Worm (Caenorhabditis elegans): ENCODE results near the gene col-89.
"Not testable (repeated sequence)": the region's sequence is repeated elsewhere in the genome, so short reads cannot be mapped to it uniquely, and the experiment has no call there.

Gene col-89

DNA sequence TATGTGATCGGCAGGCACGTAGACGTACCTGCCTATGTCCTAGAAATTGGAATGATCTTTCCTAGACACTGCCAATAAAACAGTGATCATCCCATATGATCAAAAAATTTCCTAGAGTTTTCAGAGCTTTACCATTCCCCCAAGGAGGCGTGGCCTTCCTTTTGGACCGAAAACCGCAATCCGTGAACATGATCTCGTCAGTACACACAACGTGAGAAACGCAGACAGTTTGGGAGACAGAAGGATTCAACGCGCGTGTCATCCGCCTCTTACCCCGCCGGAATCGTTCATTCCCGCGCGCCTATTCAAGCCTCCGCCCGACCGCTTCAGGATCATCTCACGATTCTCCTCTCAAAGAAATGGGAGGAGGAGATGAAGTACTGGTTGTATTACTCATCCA lies 17.5 kb downstream of the col-89 start, which contains the start of gene B0393.5:
Gene B0393.5 (plus strand): TSS at position 301 of the 400 bp plus-strand sequence.
- TF ChIP-seq ama-1 (optimal IDR thresholded peaks at IDR 0.05): no peak
- no peak for TF ChIP-seq hnd-1 (tag; optimal IDR thresholded peaks at IDR 0.05)
- no peak for TF ChIP-seq tbx-11 (GFP tag; IDR thresholded peaks at IDR 0.05)
- no peak for TF ChIP-seq hmg-4 (GFP tag; optimal IDR thresholded peaks at IDR 0.05)
- no peak for TF ChIP-seq hmbx-1 (tag; optimal IDR thresholded peaks at IDR 0.05)
- TF ChIP-seq tra-4 (tag; optimal IDR thresholded peaks at IDR 0.05): no peak
- TF ChIP-seq sea-1 (GFP tag; conservative IDR thresholded peaks at IDR 0.05): no peak
- TF ChIP-seq aly-1 (tag; optimal IDR thresholded peaks at IDR 0.05): no peak
- TF ChIP-seq F13C5.2 (tag; optimal IDR thresholded peaks at IDR 0.05): no peak
- TF ChIP-seq tbx-37 (GFP tag; conservative IDR thresholded peaks at IDR 0.05): no peak
- TF ChIP-seq ets-7 (tag; optimal IDR thresholded peaks at IDR 0.05): no peak
- TF ChIP-seq flt-1 (GFP tag; IDR thresholded peaks at IDR 0.05): no peak
- TF ChIP-seq scrt-1 (GFP tag; IDR thresholded peaks at IDR 0.05): no peak
- no peak for TF ChIP-seq B0310.2 (tag; optimal IDR thresholded peaks at IDR 0.05)

ce11 chrIII:4766842-4767241 lies 18.9 kb downstream of the col-89 start:
- TF ChIP-seq ets-7 (tag; optimal IDR thresholded peaks at IDR 0.05) (no peak), B0310.2 (tag; optimal IDR thresholded peaks at IDR 0.05) (no peak), ceh-13 (GFP tag; optimal IDR thresholded peaks at IDR 0.05) (no peak), sea-1 (GFP tag; conservative IDR thresholded peaks at IDR 0.05) (no peak), scrt-1 (GFP tag; IDR thresholded peaks at IDR 0.05) (no peak), aly-1 (tag; optimal IDR thresholded peaks at IDR 0.05) (no peak), hnd-1 (tag; optimal IDR thresholded peaks at IDR 0.05) (no peak), tbx-11 (GFP tag; IDR thresholded peaks at IDR 0.05) (no peak), tra-4 (tag; optimal IDR thresholded peaks at IDR 0.05) (no peak), ceh-36 (tag; optimal IDR thresholded peaks at IDR 0.05) (no peak), hmg-4 (GFP tag; optimal IDR thresholded peaks at IDR 0.05) (no peak), F13C5.2 (tag; optimal IDR thresholded peaks at IDR 0.05) (no peak), tbx-37 (GFP tag; conservative IDR thresholded peaks at IDR 0.05) (no peak), hmbx-1 (tag; optimal IDR thresholded peaks at IDR 0.05) (no peak), pes-1 (GFP tag; IDR thresholded peaks at IDR 0.05) (no peak), ama-1 (optimal IDR thresholded peaks at IDR 0.05) (no peak), flt-1 (GFP tag; IDR thresholded peaks at IDR 0.05) (no peak)

ce11 chrIII:4767869-4768645 lies 20.1 kb downstream of the col-89 start:
- TF ChIP-seq ceh-13 (GFP tag; optimal IDR thresholded peaks at IDR 0.05) (no peak), aly-1 (tag; optimal IDR thresholded peaks at IDR 0.05) (no peak), scrt-1 (GFP tag; IDR thresholded peaks at IDR 0.05) (no peak), hmg-4 (GFP tag; optimal IDR thresholded peaks at IDR 0.05) (no peak), F13C5.2 (tag; optimal IDR thresholded peaks at IDR 0.05) (no peak), B0310.2 (tag; optimal IDR thresholded peaks at IDR 0.05) (no peak), flt-1 (GFP tag; IDR thresholded peaks at IDR 0.05) (no peak)

DNA sequence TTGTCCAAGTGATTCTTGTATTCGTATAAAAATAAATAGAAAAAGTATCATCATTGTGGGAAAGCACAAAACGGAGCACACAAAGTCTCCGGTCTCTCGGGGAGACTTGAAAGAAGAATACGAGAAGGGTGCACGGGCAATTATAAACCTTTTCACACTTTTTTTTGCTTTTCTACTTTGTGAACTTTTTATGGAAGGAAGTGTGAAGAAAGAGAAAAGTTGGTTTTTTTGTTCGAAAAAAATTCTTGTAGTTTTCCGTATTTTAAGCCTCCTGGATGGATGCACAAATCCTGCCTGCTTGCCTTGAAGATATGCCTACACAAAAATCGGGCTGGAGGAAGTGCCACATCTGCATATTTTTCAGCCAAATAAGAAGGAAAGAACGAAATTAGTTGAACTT lies 30.1 kb downstream of the col-89 start, which contains the start of gene B0393.7:
Gene B0393.7 (minus strand): TSS at position 101 of the 400 bp plus-strand sequence.
- TF ChIP-seq flt-1 (GFP tag; IDR thresholded peaks at IDR 0.05) (no peak), hmg-4 (GFP tag; optimal IDR thresholded peaks at IDR 0.05) (no peak), F13C5.2 (tag; optimal IDR thresholded peaks at IDR 0.05) (no peak), hnd-1 (tag; optimal IDR thresholded peaks at IDR 0.05) (no peak), tbx-37 (GFP tag; conservative IDR thresholded peaks at IDR 0.05) (no peak), hmbx-1 (tag; optimal IDR thresholded peaks at IDR 0.05) (no peak), pes-1 (GFP tag; IDR thresholded peaks at IDR 0.05) (no peak), B0310.2 (tag; optimal IDR thresholded peaks at IDR 0.05) (no peak), scrt-1 (GFP tag; IDR thresholded peaks at IDR 0.05) (no peak), ceh-36 (tag; optimal IDR thresholded peaks at IDR 0.05) (no peak), aly-1 (tag; optimal IDR thresholded peaks at IDR 0.05) (no peak), ama-1 (optimal IDR thresholded peaks at IDR 0.05) (no peak), sea-1 (GFP tag; conservative IDR thresholded peaks at IDR 0.05) (no peak), tbx-11 (GFP tag; IDR thresholded peaks at IDR 0.05) (no peak), tra-4 (tag; optimal IDR thresholded peaks at IDR 0.05) (no peak), ceh-13 (GFP tag; optimal IDR thresholded peaks at IDR 0.05) (no peak)

DNA sequence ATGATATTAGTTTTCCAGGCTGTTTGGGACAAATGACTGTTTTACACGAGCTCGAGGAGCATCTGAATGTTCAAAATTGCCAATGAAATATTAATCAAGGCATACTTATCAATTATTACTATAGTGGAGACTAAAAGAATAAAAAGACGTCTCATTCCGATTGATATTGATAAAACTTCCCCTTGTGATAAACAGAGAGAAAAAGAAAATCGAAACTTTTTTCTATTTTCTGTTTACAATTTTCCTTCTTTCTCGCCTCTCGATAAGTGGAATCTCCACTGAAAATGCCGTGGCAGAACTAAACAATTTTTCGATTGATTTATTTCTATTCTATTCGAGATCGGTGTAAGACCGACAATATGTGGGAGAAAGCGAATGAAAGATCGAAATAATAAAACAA lies 31.9 kb downstream of the col-89 start, which contains the start of gene B0393.9:
Gene B0393.9 (minus strand): TSS at position 303 of the 400 bp plus-strand sequence.
- TF ChIP-seq hmbx-1 (tag; optimal IDR thresholded peaks at IDR 0.05) (no peak), ceh-13 (GFP tag; optimal IDR thresholded peaks at IDR 0.05) (no peak), F13C5.2 (tag; optimal IDR thresholded peaks at IDR 0.05) (no peak), hmg-4 (GFP tag; optimal IDR thresholded peaks at IDR 0.05) (no peak), flt-1 (GFP tag; IDR thresholded peaks at IDR 0.05) (no peak), sea-1 (GFP tag; conservative IDR thresholded peaks at IDR 0.05) (no peak), ama-1 (optimal IDR thresholded peaks at IDR 0.05) (no peak), scrt-1 (GFP tag; IDR thresholded peaks at IDR 0.05) (no peak), aly-1 (tag; optimal IDR thresholded peaks at IDR 0.05) (no peak), tra-4 (tag; optimal IDR thresholded peaks at IDR 0.05) (no peak), pes-1 (GFP tag; IDR thresholded peaks at IDR 0.05) (no peak), ets-7 (tag; optimal IDR thresholded peaks at IDR 0.05) (no peak), ceh-36 (tag; optimal IDR thresholded peaks at IDR 0.05) (no peak), B0310.2 (tag; optimal IDR thresholded peaks at IDR 0.05) (no peak), tbx-11 (GFP tag; IDR thresholded peaks at IDR 0.05) (no peak), tbx-37 (GFP tag; conservative IDR thresholded peaks at IDR 0.05) (no peak), hnd-1 (tag; optimal IDR thresholded peaks at IDR 0.05) (no peak)

ce11 chrIII:4781937-4782576 lies 34.1 kb downstream of the col-89 start, which contains the start of the genes gex-5 and C38D4.10:
Gene gex-5, minus strand, starts transcription at chrIII:4781987.
Gene C38D4.10, plus strand, starts transcription at chrIII:4782526.
- TF ChIP-seq tbx-11 (GFP tag; IDR thresholded peaks at IDR 0.05); F13C5.2 (tag; optimal IDR thresholded peaks at IDR 0.05); ceh-36 (tag; optimal IDR thresholded peaks at IDR 0.05): not testable (repeated sequence)

Data from whole organism, early embryonic.